Worm (Caenorhabditis elegans) whole organism, L1 larva: ENCODE measurements around the gene vps-33.1.

Experiments used
- ceh-63 ChIP-seq: fragments of 200-800 bp; sonication (Bioruptor generic); optimal IDR thresholded peaks from 2 replicates; lab custom pipeline; 2018; ENCODE audit warnings: mild to moderate bottlenecking, missing genetic modification characterization, missing compliant biosample characterization
- egl-27 ChIP-seq, 2 experiments: fragments of 150-350 bp in 1 of 2; sonication (generic microtip); optimal IDR thresholded peaks; 3 replicates each; lab custom pipeline; 2017 to 2018; ENCODE audit warnings: missing biosample characterization in 2 of 2, missing genetic modification characterization in 2 of 2, missing genetic modification reagents in 2 of 2
- elt-3 ChIP-seq, 6 experiments: fragments of 150-350 bp in 1 of 6; sonication (generic microtip); optimal IDR thresholded peaks; 2 replicates each; lab custom pipeline; 2017 to 2018; ENCODE audit warnings: missing biosample characterization in 6 of 6, missing genetic modification characterization in 6 of 6, inconsistent platforms in 1 of 6
- fkh-8 ChIP-seq: sonication (generic microtip); optimal IDR thresholded peaks from 2 replicates; lab custom pipeline; 2016; ENCODE audit warnings: mild to moderate bottlenecking, missing genetic modification characterization, missing compliant biosample characterization
- lin-13 ChIP-seq: fragments of 150-350 bp; optimal IDR thresholded peaks from 2 replicates; lab custom pipeline; 2014; ENCODE audit warnings: missing biosample characterization, missing genetic modification reagents, missing genetic modification characterization
- mdl-1 ChIP-seq, 2 experiments: fragments of 150-350 bp; optimal IDR thresholded peaks; 2 replicates each; lab custom pipeline; 2014 to 2017; ENCODE audit warnings: missing biosample characterization in 2 of 2, missing genetic modification characterization in 2 of 2, inconsistent platforms in 1 of 2
- mep-1 ChIP-seq: fragments of 150-350 bp; optimal IDR thresholded peaks from 2 replicates; lab custom pipeline; 2014; ENCODE audit warnings: missing biosample characterization, missing genetic modification characterization
- nhr-11 ChIP-seq: fragments of 150-350 bp; optimal IDR thresholded peaks from 2 replicates; lab custom pipeline; 2014; ENCODE audit warnings: missing biosample characterization, missing genetic modification characterization
- nhr-85 ChIP-seq: sonication (generic microtip); peaks from one replicate; lab custom pipeline; 2016; ENCODE audit warnings: missing genetic modification characterization, inconsistent platforms, missing compliant biosample characterization
- tbx-2 ChIP-seq: sonication (generic microtip); optimal IDR thresholded peaks from 2 replicates; lab custom pipeline; 2016; ENCODE audit warnings: missing genetic modification characterization, missing compliant biosample characterization
- zag-1 ChIP-seq: fragments of 150-350 bp; optimal IDR thresholded peaks from 2 replicates; lab custom pipeline; 2014; ENCODE audit warnings: missing biosample characterization, missing genetic modification characterization
- ztf-4 ChIP-seq: fragments of 150-350 bp; optimal IDR thresholded peaks from 2 replicates; lab custom pipeline; 2014; ENCODE audit warnings: missing biosample characterization, missing genetic modification characterization

- TF ChIP-seq ceh-63 (GFP tag; lab: Kevin White, UChicago) = no peak
- TF ChIP-seq egl-27 (tag; optimal IDR thresholded peaks at IDR 0.05; lab: Kevin White, UChicago) = no peak
- no peak for TF ChIP-seq nhr-11 (tag; lab: Kevin White, UChicago)
- no peak for TF ChIP-seq zag-1 (tag; lab: Kevin White, UChicago)
- TF ChIP-seq lin-13 (GFP tag; lab: Kevin White, UChicago) = no peak
- no peak for TF ChIP-seq fkh-8 (tag; lab: Kevin White, UChicago)
- TF ChIP-seq nhr-85 (tag; lab: Kevin White, UChicago) = no peak
- TF ChIP-seq elt-3 (tag; optimal IDR thresholded peaks at IDR 0.05; lab: Kevin White, UChicago) = no peak
- TF ChIP-seq tbx-2 (tag; lab: Kevin White, UChicago) = no peak
- TF ChIP-seq mdl-1 (tag; optimal IDR thresholded peaks at IDR 0.05; lab: Kevin White, UChicago) = peak in 1 of 2 experiments; percentile 8
- TF ChIP-seq mep-1 (tag; lab: Kevin White, UChicago) = no peak
- TF ChIP-seq ztf-4 (tag; lab: Kevin White, UChicago) = no peak
Observed at ce11 chrIII:8733667-8734066, 32.9 kb downstream of the vps-33.1 start.
